Worm (Caenorhabditis elegans): ENCODE results near the gene dmsr-9.

DNA sequence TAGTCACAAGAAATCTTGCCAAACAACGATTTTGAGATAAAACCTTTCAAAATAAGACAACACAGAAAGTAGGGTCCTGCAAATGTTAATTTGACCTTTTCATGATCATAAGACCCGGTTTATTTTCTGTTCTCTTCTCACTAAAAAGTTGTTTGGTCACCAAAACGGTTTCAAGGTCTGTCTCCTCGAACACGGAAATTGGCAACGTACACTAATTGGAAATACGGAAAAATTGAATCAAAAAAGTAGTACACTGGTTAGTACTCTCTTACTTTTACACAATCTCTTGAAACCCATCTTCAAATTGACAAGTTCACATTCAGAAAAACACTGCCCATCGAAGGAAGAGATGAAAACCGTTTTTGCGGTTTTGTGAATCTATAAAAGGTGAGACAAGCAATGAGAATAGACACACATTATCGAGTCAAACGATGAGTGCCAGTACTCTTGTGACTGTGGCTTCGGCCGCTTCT is 31.3 kb upstream of the dmsr-9 start, which contains the start of gene col-142:
- no peak for TF ChIP-seq nhr-237 (tag; optimal IDR thresholded peaks at IDR 0.05)
- TF ChIP-seq sox-4 (tag; optimal IDR thresholded peaks at IDR 0.05), result no peak
- no peak for TF ChIP-seq nhr-77 (tag; optimal IDR thresholded peaks at IDR 0.05)
- no peak for TF ChIP-seq efl-1 (optimal IDR thresholded peaks at IDR 0.05)
- TF ChIP-seq efl-1 (GFP tag; optimal IDR thresholded peaks at IDR 0.05 in 1 of 2), result no peak
- TF ChIP-seq pqm-1 (tag; optimal IDR thresholded peaks at IDR 0.05), result no peak
- TF ChIP-seq nhr-11 (tag; optimal IDR thresholded peaks at IDR 0.05), result no peak
- no peak for TF ChIP-seq mep-1 (tag; optimal IDR thresholded peaks at IDR 0.05)
- no peak for TF ChIP-seq ceh-82 (tag; optimal IDR thresholded peaks at IDR 0.05)

Measured in whole organism, L1 larva.